Fruit fly (Drosophila melanogaster): ENCODE results near the gene ATPsynbetaL.
A peak's percentile ranks its signal among the peaks of the same experiment; 100 is the strongest.

The ATPsynbetaL gene

dm6 chr3L:16147819-16148236, 50.2 kb downstream of the ATPsynbetaL start (continued):
- no peak for TF ChIP-seq D (optimal IDR thresholded peaks at IDR 0.05)
- TF ChIP-seq D (GFP tag; optimal IDR thresholded peaks at IDR 0.05): no peak
- no peak for TF ChIP-seq CG15073 (GFP tag; optimal IDR thresholded peaks at IDR 0.05)
- TF ChIP-seq CG12391 (tag; optimal IDR thresholded peaks at IDR 0.05): peak; percentile 18
- no peak for TF ChIP-seq Mes4 (GFP tag; optimal IDR thresholded peaks at IDR 0.05)
- peak; percentile 16 for TF ChIP-seq mam (GFP tag; optimal IDR thresholded peaks at IDR 0.05)
- TF ChIP-seq CG6854 (GFP tag; optimal IDR thresholded peaks at IDR 0.05): peak; percentile 26
- peak; percentile 8; the same call in 1 of the 2 replicates for TF ChIP-seq CG9215 (GFP tag; IDR thresholded peaks at IDR 0.05)
- TF ChIP-seq CG13624 (GFP tag; optimal IDR thresholded peaks at IDR 0.05): peak; percentile 9
- TF ChIP-seq CG17829 (tag; optimal IDR thresholded peaks at IDR 0.05): no peak
- TF ChIP-seq exex (tag; optimal IDR thresholded peaks at IDR 0.05): peak; percentile 9
- TF ChIP-seq kay (GFP tag; optimal IDR thresholded peaks at IDR 0.05): peak; percentile 60
- peak; percentile 22 for TF ChIP-seq CG12659 (GFP tag; optimal IDR thresholded peaks at IDR 0.05)
- peak; percentile 13 for TF ChIP-seq bcd (GFP tag; optimal IDR thresholded peaks at IDR 0.05)
- no peak for TF ChIP-seq CG11247 (GFP tag; IDR thresholded peaks at IDR 0.05)
- peak; percentile 1 for TF ChIP-seq CG10274 (GFP tag; optimal IDR thresholded peaks at IDR 0.05)
- peak; percentile 25 for TF ChIP-seq NfI (GFP tag; optimal IDR thresholded peaks at IDR 0.05)
- peak; percentile 38 for TF ChIP-seq phol (tag; optimal IDR thresholded peaks at IDR 0.05)
- TF ChIP-seq BtbVII (GFP tag; optimal IDR thresholded peaks at IDR 0.05): peak; percentile 22

All from whole organism, embryonic.